Fruit fly (Drosophila melanogaster): ENCODE data around the gene CG31676.
A peak's percentile ranks its signal among the peaks of the same experiment; 100 is the strongest.

CG31676 gene

DNA sequence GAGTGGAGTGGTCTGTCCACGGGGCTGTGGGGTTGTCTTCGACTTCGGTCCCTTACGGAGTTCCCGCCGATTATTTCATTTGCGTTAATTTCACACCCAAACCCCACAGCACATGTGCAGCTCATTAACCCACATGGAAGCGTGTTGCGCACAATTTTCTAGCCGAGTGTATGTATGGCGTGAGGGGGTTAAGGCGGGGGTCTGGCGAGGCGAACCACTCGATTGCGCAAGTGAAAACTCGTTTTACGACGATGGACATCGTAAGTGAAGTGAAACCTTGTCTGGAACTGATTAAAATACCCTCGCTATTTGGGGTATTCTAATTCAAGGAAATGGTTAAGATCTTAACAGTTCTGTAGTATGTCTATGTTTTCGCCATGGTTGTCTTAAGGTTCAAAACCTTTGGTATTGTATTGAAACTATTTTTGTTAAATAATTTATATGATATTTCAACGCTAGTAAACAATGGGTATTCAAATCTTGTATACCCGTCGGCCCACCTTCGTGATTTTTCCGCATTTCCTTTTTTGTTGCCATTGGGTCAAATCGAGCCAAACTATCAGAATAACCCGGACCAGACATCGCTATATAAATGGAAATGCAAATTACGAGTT, 29.4 kb upstream of the CG31676 start (continued):
- TF ChIP-seq danr (GFP tag; IDR thresholded peaks at IDR 0.05): no peak
- no peak for TF ChIP-seq Bdp1 (GFP tag; optimal IDR thresholded peaks at IDR 0.05)
- TF ChIP-seq HHEX (GFP tag; optimal IDR thresholded peaks at IDR 0.05): peak; percentile 19
- TF ChIP-seq dysf (GFP tag; IDR thresholded peaks at IDR 0.05): peak; percentile 50; the same call in 1 of the 3 replicates
- no peak for TF ChIP-seq CG13287 (GFP tag; IDR thresholded peaks at IDR 0.05; ENCODE audit: partially characterized antibody)
- TF ChIP-seq CG31441 (GFP tag; IDR thresholded peaks at IDR 0.05): peak; percentile 66
- TF ChIP-seq Six4 (GFP tag; optimal IDR thresholded peaks at IDR 0.05): no peak
- no peak for TF ChIP-seq CG4282 (GFP tag; optimal IDR thresholded peaks at IDR 0.05)
- TF ChIP-seq CG12659 (GFP tag; optimal IDR thresholded peaks at IDR 0.05): peak; percentile 42
- peak; percentile 57 for TF ChIP-seq CG30403 (GFP tag; optimal IDR thresholded peaks at IDR 0.05)
- TF ChIP-seq Oaz (GFP tag; IDR thresholded peaks at IDR 0.05): peak; percentile 48
- TF ChIP-seq CG7839 (tag; optimal IDR thresholded peaks at IDR 0.05): peak; percentile 62
- TF ChIP-seq CG7271 (tag; optimal IDR thresholded peaks at IDR 0.05): no peak
- TF ChIP-seq CG4328 (GFP tag; optimal IDR thresholded peaks at IDR 0.05): no peak
- TF ChIP-seq jigr1 (GFP tag; IDR thresholded peaks at IDR 0.05): no peak
- 0 out of 2 replicates have a peak, but pooled peaks have one; percentile 16 for TF ChIP-seq CG9215 (GFP tag; IDR thresholded peaks at IDR 0.05)
- TF ChIP-seq Vsx1 (GFP tag; optimal IDR thresholded peaks at IDR 0.05): no peak
- no peak for TF ChIP-seq HLHmδ (GFP tag; optimal IDR thresholded peaks at IDR 0.05)
- no peak for TF ChIP-seq CG31224 (GFP tag; IDR thresholded peaks at IDR 0.05)
- TF ChIP-seq CG18476 (GFP tag; optimal IDR thresholded peaks at IDR 0.05): peak; percentile 25
- no peak for TF ChIP-seq CG1792 (GFP tag; optimal IDR thresholded peaks at IDR 0.05)
- no peak for TF ChIP-seq dmrt11E (tag; optimal IDR thresholded peaks at IDR 0.05)
- no peak for TF ChIP-seq Adf1 (GFP tag; IDR thresholded peaks at IDR 0.05)
- TF ChIP-seq CG6765 (GFP tag; optimal IDR thresholded peaks at IDR 0.05): no peak
- TF ChIP-seq dati (GFP tag; IDR thresholded peaks at IDR 0.05): no peak
- no peak for TF ChIP-seq mld (GFP tag; IDR thresholded peaks at IDR 0.05; ENCODE audit: partially characterized antibody)
- TF ChIP-seq chn (GFP tag; optimal IDR thresholded peaks at IDR 0.05): no peak
- no peak for TF ChIP-seq wdn (GFP tag; IDR thresholded peaks at IDR 0.05)
- peak; percentile 9 for TF ChIP-seq Camta (GFP tag; optimal IDR thresholded peaks at IDR 0.05)
- TF ChIP-seq CG8478 (optimal IDR thresholded peaks at IDR 0.05): no peak
- no peak for TF ChIP-seq cas (GFP tag; IDR thresholded peaks at IDR 0.05)
- peak; percentile 15 for TF ChIP-seq Chrac-16 (GFP tag; optimal IDR thresholded peaks at IDR 0.05)
- TF ChIP-seq gro (GFP tag; optimal IDR thresholded peaks at IDR 0.05): no peak
- TF ChIP-seq dimm (GFP tag; IDR thresholded peaks at IDR 0.05): peak; percentile 31; the same call in 1 of the 2 replicates
- TF ChIP-seq Spps (tag; optimal IDR thresholded peaks at IDR 0.05): no peak
- no peak for TF ChIP-seq Tbp (GFP tag; optimal IDR thresholded peaks at IDR 0.05)
- no peak for TF ChIP-seq CG10147 (GFP tag; optimal IDR thresholded peaks at IDR 0.05)
- TF ChIP-seq dmrt99B (tag; optimal IDR thresholded peaks at IDR 0.05): peak; percentile 83
- TF ChIP-seq Abd-B (GFP tag; optimal IDR thresholded peaks at IDR 0.05): no peak
- TF ChIP-seq chm (GFP tag; IDR thresholded peaks at IDR 0.05): no peak
- no peak for TF ChIP-seq CG11085 (GFP tag; IDR thresholded peaks at IDR 0.05)
- peak; percentile 2 for TF ChIP-seq pnt (GFP tag; optimal IDR thresholded peaks at IDR 0.05)
- peak; percentile 13 for TF ChIP-seq CG15514 (GFP tag; optimal IDR thresholded peaks at IDR 0.05)
- TF ChIP-seq CG1602 (GFP tag; optimal IDR thresholded peaks at IDR 0.05): peak; percentile 21
- peak; percentile 11 for TF ChIP-seq tup (GFP tag; optimal IDR thresholded peaks at IDR 0.05)
- TF ChIP-seq CG10543 (GFP tag; optimal IDR thresholded peaks at IDR 0.05): peak; percentile 31
- no peak for TF ChIP-seq mam (GFP tag; optimal IDR thresholded peaks at IDR 0.05)
- TF ChIP-seq maf-S (GFP tag; optimal IDR thresholded peaks at IDR 0.05): no peak
- TF ChIP-seq CG10274 (GFP tag; optimal IDR thresholded peaks at IDR 0.05): peak; percentile 9
- TF ChIP-seq tap (tag; optimal IDR thresholded peaks at IDR 0.05): peak; percentile 68
- peak; percentile 72 for TF ChIP-seq Ptx1 (GFP tag; IDR thresholded peaks at IDR 0.05)

Measured in whole organism, embryonic.